Fruit fly (Drosophila melanogaster) whole organism, embryonic: ENCODE results near the gene Rpt6.

Experiments used
- B-H1 ChIP-seq: fragments of 200-800 bp; sonication (Bioruptor generic); IDR thresholded peaks from 3 replicates; pipeline ENCODE4 v1.3.6; 2022; ENCODE audit warnings: missing biosample characterization, missing genetic modification characterization
- BEAF-32 ChIP-seq: fragments of 200-800 bp; sonication (Bioruptor generic); optimal IDR thresholded peaks from 3 replicates; lab custom pipeline; 2017; ENCODE audit warnings: missing biosample characterization, missing genetic modification characterization, mild to moderate bottlenecking, moderate library complexity, missing genetic modification reagents
- CG10543 ChIP-seq: fragments of 200-800 bp; sonication (Bioruptor generic); optimal IDR thresholded peaks from 3 replicates; lab custom pipeline; 2017; ENCODE audit warnings: missing biosample characterization, mild to moderate bottlenecking, missing genetic modification characterization, moderate library complexity
- CG12104 ChIP-seq: fragments of 200-800 bp; sonication (Bioruptor generic); optimal IDR thresholded peaks from 3 replicates; lab custom pipeline; 2016; ENCODE audit warnings: missing biosample characterization, missing genetic modification characterization
- CG15073 ChIP-seq: fragments of 200-800 bp; sonication (Bioruptor generic); optimal IDR thresholded peaks from 2 replicates; lab custom pipeline; 2016; ENCODE audit warnings: missing biosample characterization, missing genetic modification characterization
- CG1602 ChIP-seq: fragments of 200-800 bp; sonication (Bioruptor generic); optimal IDR thresholded peaks from 3 replicates; lab custom pipeline; 2016; ENCODE audit warnings: missing biosample characterization, missing genetic modification characterization
- CG16813 ChIP-seq: fragments of 200-800 bp; sonication (Bioruptor generic); IDR thresholded peaks from 3 replicates; pipeline ENCODE4 v1.3.6; 2022; ENCODE audit warnings: missing biosample characterization, missing genetic modification characterization; ENCODE audit not compliant: partially characterized antibody
- CG17829 ChIP-seq: fragments of 200-800 bp; optimal IDR thresholded peaks from 2 replicates; lab custom pipeline; 2019; ENCODE audit warnings: missing biosample characterization, mild to moderate bottlenecking, missing genetic modification characterization, moderate library complexity
- CG2116 ChIP-seq: fragments of 200-800 bp; sonication (Bioruptor generic); optimal IDR thresholded peaks from 3 replicates; lab custom pipeline; 2018; ENCODE audit warnings: missing biosample characterization, mild to moderate bottlenecking, missing genetic modification characterization
- CG3995 ChIP-seq: fragments of 200-800 bp; sonication (Bioruptor generic); optimal IDR thresholded peaks from 3 replicates; lab custom pipeline; 2016; ENCODE audit warnings: missing biosample characterization, missing genetic modification characterization
- CG5245 ChIP-seq: fragments of 200-800 bp; sonication (Bioruptor generic); optimal IDR thresholded peaks from 3 replicates; lab custom pipeline; 2016; ENCODE audit warnings: missing biosample characterization, missing genetic modification characterization
- CG7786 ChIP-seq: fragments of 200-800 bp; sonication (Bioruptor generic); optimal IDR thresholded peaks from 2 replicates; lab custom pipeline; 2016; ENCODE audit warnings: missing biosample characterization, missing genetic modification characterization
- CG7963 ChIP-seq: fragments of 200-800 bp; sonication (Bioruptor generic); IDR thresholded peaks from 3 replicates; pipeline ENCODE4 v1.3.6; 2022; ENCODE audit warnings: missing biosample characterization, missing genetic modification characterization; ENCODE audit not compliant: partially characterized antibody
- CG8089 ChIP-seq: fragments of 200-800 bp; sonication (Bioruptor generic); optimal IDR thresholded peaks from 3 replicates; lab custom pipeline; 2016; ENCODE audit warnings: missing biosample characterization, missing genetic modification characterization
- CG9215 ChIP-seq: fragments of 200-800 bp; sonication (Bioruptor generic); IDR thresholded peaks from 2 replicates; pipeline ENCODE4 v1.3.6; 2022; ENCODE audit warnings: missing biosample characterization, missing genetic modification characterization
- CG9609 ChIP-seq: fragments of 200-800 bp; sonication (Bioruptor generic); optimal IDR thresholded peaks from 3 replicates; lab custom pipeline; 2016; ENCODE audit warnings: missing biosample characterization, missing genetic modification characterization
- Dbx ChIP-seq: fragments of 200-800 bp; sonication (Bioruptor generic); IDR thresholded peaks from 3 replicates; pipeline ENCODE4 v1.3.6; 2022; ENCODE audit warnings: missing biosample characterization, missing genetic modification characterization
- Gug ChIP-seq: fragments of 200-800 bp; sonication (Bioruptor generic); IDR thresholded peaks from 4 replicates; pipeline ENCODE4 v1.3.6; 2022; ENCODE audit warnings: missing biosample characterization, missing genetic modification characterization
- HmgZ ChIP-seq: fragments of 200-800 bp; sonication (Bioruptor generic); optimal IDR thresholded peaks from 2 replicates; lab custom pipeline; 2018; ENCODE audit warnings: missing biosample characterization, mild to moderate bottlenecking, missing genetic modification characterization
- Hr51 ChIP-seq, 2 experiments: fragments of 200-800 bp; sonication (Bioruptor generic); optimal IDR thresholded peaks; 2 replicates in 1 of 2; 3 replicates in 1 of 2; lab custom pipeline; 2016 to 2018; ENCODE audit warnings: missing biosample characterization in 2 of 2, missing genetic modification characterization in 2 of 2, mild to moderate bottlenecking in 1 of 2, moderate library complexity in 1 of 2
- Hr78 ChIP-seq, 2 experiments: fragments of 200-800 bp in 1 of 2; fragments of >200 bp in 1 of 2; sonication (Bioruptor generic) in 1 of 2; optimal IDR thresholded peaks; 2 replicates each; lab custom pipeline; 2017 to 2019; ENCODE audit warnings: missing biosample characterization in 2 of 2, missing genetic modification characterization in 2 of 2, mild to moderate bottlenecking in 1 of 2, moderate library complexity in 1 of 2
- Mad ChIP-seq: fragments of 200-800 bp; sonication (Bioruptor generic); optimal IDR thresholded peaks from 2 replicates; lab custom pipeline; 2016; ENCODE audit warnings: missing biosample characterization, missing genetic modification characterization
- Mes4 ChIP-seq: fragments of 200-800 bp; sonication (Bioruptor generic); optimal IDR thresholded peaks from 2 replicates; lab custom pipeline; 2016; ENCODE audit warnings: missing biosample characterization, missing genetic modification characterization
- Rfx ChIP-seq: fragments of 200-800 bp; sonication (Bioruptor generic); IDR thresholded peaks from 2 replicates; pipeline ENCODE4 v1.3.6; 2022; ENCODE audit warnings: missing biosample characterization, missing genetic modification characterization
- Rx ChIP-seq: fragments of 200-800 bp; sonication (Bioruptor generic); IDR thresholded peaks from 2 replicates; pipeline ENCODE4 v1.3.6; 2022; ENCODE audit warnings: missing biosample characterization, missing genetic modification characterization
- Ssrp ChIP-seq: fragments of 200-800 bp; sonication (Bioruptor generic); optimal IDR thresholded peaks from 2 replicates; lab custom pipeline; 2018; ENCODE audit warnings: missing biosample characterization, mild to moderate bottlenecking, missing genetic modification characterization, moderate library complexity
- Tbp ChIP-seq: fragments of >200 bp; optimal IDR thresholded peaks from 2 replicates; lab custom pipeline; 2018; ENCODE audit warnings: missing biosample characterization, missing genetic modification characterization
- YL-1 ChIP-seq: fragments of 200-800 bp; sonication (Bioruptor generic); optimal IDR thresholded peaks from 3 replicates; lab custom pipeline; 2017; ENCODE audit warnings: missing biosample characterization, mild to moderate bottlenecking, missing genetic modification characterization
- ab ChIP-seq: fragments of 200-800 bp; sonication (Bioruptor generic); optimal IDR thresholded peaks from 2 replicates; lab custom pipeline; 2016; ENCODE audit warnings: missing biosample characterization, missing genetic modification characterization
- ap ChIP-seq: fragments of 200-800 bp; sonication (Bioruptor generic); IDR thresholded peaks from 2 replicates; pipeline ENCODE4 v1.3.6; 2022; ENCODE audit warnings: missing biosample characterization, missing genetic modification characterization
- bab2 ChIP-seq: fragments of 200-800 bp; sonication (Bioruptor generic); optimal IDR thresholded peaks from 2 replicates; lab custom pipeline; 2016; ENCODE audit warnings: missing biosample characterization, missing genetic modification characterization
- bbx ChIP-seq: fragments of 200-800 bp; sonication (Bioruptor generic); IDR thresholded peaks from 2 replicates; pipeline ENCODE4 v1.3.6; 2022; ENCODE audit warnings: missing biosample characterization, missing genetic modification characterization; ENCODE audit not compliant: partially characterized antibody
- caup ChIP-seq: fragments of 200-800 bp; sonication (Bioruptor generic); optimal IDR thresholded peaks from 3 replicates; lab custom pipeline; 2017; ENCODE audit warnings: missing biosample characterization, mild to moderate bottlenecking, missing genetic modification characterization, moderate library complexity; ENCODE audit not compliant: severe bottlenecking
- dan ChIP-seq: fragments of 200-800 bp; sonication (Bioruptor generic); IDR thresholded peaks from 2 replicates; pipeline ENCODE4 v1.3.6; 2022; ENCODE audit warnings: missing biosample characterization, missing genetic modification characterization
- en ChIP-seq: fragments of 200-800 bp; sonication (Bioruptor generic); optimal IDR thresholded peaks from 2 replicates; lab custom pipeline; 2016; ENCODE audit warnings: missing biosample characterization, missing genetic modification characterization
- exex ChIP-seq: fragments of 200-800 bp; sonication (Bioruptor generic); optimal IDR thresholded peaks from 4 replicates; lab custom pipeline; 2018; ENCODE audit warnings: missing biosample characterization, mild to moderate bottlenecking, missing genetic modification characterization, moderate library complexity
- h ChIP-seq: fragments of >200 bp; optimal IDR thresholded peaks from 2 replicates; lab custom pipeline; 2017
- ham ChIP-seq: fragments of 200-800 bp; sonication (Bioruptor generic); IDR thresholded peaks from 2 replicates; pipeline ENCODE4 v1.3.6; 2022; ENCODE audit warnings: missing biosample characterization, missing genetic modification characterization
- hth ChIP-seq: fragments of >200 bp; optimal IDR thresholded peaks from 2 replicates; lab custom pipeline; 2017; ENCODE audit warnings: inconsistent platforms
- lilli ChIP-seq: fragments of 200-800 bp; sonication (Bioruptor generic); optimal IDR thresholded peaks from 3 replicates; lab custom pipeline; 2016; ENCODE audit warnings: missing biosample characterization, missing genetic modification characterization
- luna ChIP-seq: fragments of 200-800 bp; sonication (Bioruptor generic); optimal IDR thresholded peaks from 2 replicates; lab custom pipeline; 2016; ENCODE audit warnings: missing biosample characterization, missing genetic modification characterization
- mam ChIP-seq: fragments of 200-800 bp; sonication (Bioruptor generic); optimal IDR thresholded peaks from 3 replicates; lab custom pipeline; 2016; ENCODE audit warnings: missing biosample characterization, missing genetic modification characterization
- pb ChIP-seq: fragments of 200-800 bp; sonication (Bioruptor generic); optimal IDR thresholded peaks from 3 replicates; lab custom pipeline; 2016; ENCODE audit warnings: missing biosample characterization, missing genetic modification characterization
- rib ChIP-seq: fragments of 200-800 bp; sonication (Bioruptor generic); IDR thresholded peaks from 2 replicates; pipeline ENCODE4 v1.3.6; 2022; ENCODE audit warnings: missing biosample characterization, missing genetic modification characterization
- ro ChIP-seq: fragments of 200-800 bp; sonication (Bioruptor generic); IDR thresholded peaks from 2 replicates; pipeline ENCODE4 v1.3.6; 2022; ENCODE audit warnings: missing biosample characterization, missing genetic modification characterization
- sc ChIP-seq, 3 experiments: fragments of >200 bp in 2 of 3; fragments of 200-800 bp in 1 of 3; sonication (Bioruptor generic) in 1 of 3; optimal IDR thresholded peaks; 2 replicates in 2 of 3; 3 replicates in 1 of 3; lab custom pipeline; 2017; ENCODE audit warnings: mild to moderate bottlenecking in 1 of 3, missing biosample characterization in 1 of 3, missing genetic modification characterization in 1 of 3, missing genetic modification reagents in 1 of 3
- slbo ChIP-seq: fragments of 200-800 bp; sonication (Bioruptor generic); IDR thresholded peaks from 2 replicates; pipeline ENCODE4 v1.3.6; 2022; ENCODE audit warnings: missing biosample characterization, missing genetic modification characterization
- sr ChIP-seq: fragments of 200-800 bp; sonication (Bioruptor generic); IDR thresholded peaks from 3 replicates; pipeline ENCODE4 v1.3.6; 2022; ENCODE audit warnings: missing biosample characterization, missing genetic modification characterization
- tin ChIP-seq: fragments of 200-800 bp; sonication (Bioruptor generic); optimal IDR thresholded peaks from 3 replicates; lab custom pipeline; 2016; ENCODE audit warnings: missing biosample characterization, missing genetic modification characterization
- vfl ChIP-seq: fragments of 200-800 bp; sonication (Bioruptor generic); optimal IDR thresholded peaks from 2 replicates; lab custom pipeline; 2016; ENCODE audit warnings: missing biosample characterization, missing genetic modification characterization
- zen ChIP-seq: fragments of 200-800 bp; sonication (Bioruptor generic); optimal IDR thresholded peaks from 3 replicates; lab custom pipeline; 2018; ENCODE audit warnings: missing biosample characterization, mild to moderate bottlenecking, missing genetic modification characterization, moderate library complexity

Gene Rpt6

DNA sequence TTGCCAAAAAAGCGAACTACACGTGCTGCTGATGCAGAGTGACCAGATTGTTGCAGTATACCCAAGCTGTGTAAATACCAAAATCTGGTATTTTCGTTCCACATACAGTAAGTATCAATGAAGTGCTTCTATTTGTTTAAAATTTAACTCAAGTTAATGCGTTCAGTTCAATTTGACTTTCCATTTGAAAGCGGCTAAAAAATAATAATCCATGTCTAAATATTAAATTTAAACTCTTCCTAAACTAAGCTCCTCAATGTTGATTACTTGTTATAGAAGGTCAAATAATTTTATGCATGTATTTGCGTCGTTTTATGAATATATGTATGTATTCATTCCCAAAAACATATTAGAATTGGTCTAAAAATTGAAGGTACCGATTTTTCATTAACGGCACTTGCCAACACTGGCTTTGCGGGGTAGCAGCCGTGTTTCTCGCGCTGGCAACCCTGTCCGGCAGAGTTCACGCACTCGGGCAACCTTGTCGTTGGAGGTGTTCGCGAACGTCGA lies 34.0 kb downstream of the Rpt6 start, which contains the start of the genes peng and sol (continued):
- TF ChIP-seq sc (optimal IDR thresholded peaks at IDR 0.05; lab: Kevin White, UChicago) (no peak), sc (GFP tag; optimal IDR thresholded peaks at IDR 0.05; lab: Kevin White, UChicago) (no peak), luna (GFP tag; lab: Kevin White, UChicago) (peak; percentile 32), Rfx (GFP tag; lab: Robert Waterston, UW) (peak; percentile 71), caup (peak; percentile 56), Mes4 (GFP tag; lab: Kevin White, UChicago) (peak; percentile 36), vfl (GFP tag; lab: Kevin White, UChicago) (peak; percentile 36), CG8089 (GFP tag; lab: Kevin White, UChicago) (peak; percentile 31), dan (GFP tag; lab: Robert Waterston, UW) (no peak), CG7786 (GFP tag; lab: Kevin White, UChicago) (peak; percentile 72), Ssrp (tag; lab: Kevin White, UChicago) (peak; percentile 59), CG2116 (GFP tag; lab: Kevin White, UChicago) (peak; percentile 61), CG1602 (peak; percentile 77), sr (GFP tag; lab: Robert Waterston, UW) (no peak), CG9609 (peak; percentile 57), HmgZ (tag; lab: Kevin White, UChicago) (peak; percentile 31), tin (GFP tag; lab: Kevin White, UChicago) (peak; percentile 59), Tbp (GFP tag; lab: Kevin White, UChicago) (no peak), CG7963 (GFP tag; lab: Robert Waterston, UW) (no peak), Hr51 (GFP tag; optimal IDR thresholded peaks at IDR 0.05; lab: Kevin White, UChicago) (peak; percentile 16 to 74), Gug (GFP tag; lab: Robert Waterston, UW) (0 out of 4 replicates have a peak, but pooled peaks have one; percentile 22), pb (GFP tag; lab: Kevin White, UChicago) (no peak), bab2 (GFP tag; lab: Kevin White, UChicago) (peak; percentile 78), exex (tag; lab: Kevin White, UChicago) (no peak), Mad (GFP tag; lab: Kevin White, UChicago) (peak; percentile 76), h (lab: Kevin White, UChicago) (no peak), Rx (GFP tag; lab: Robert Waterston, UW) (peak; percentile 22; the same call in 1 of the 2 replicates), CG12104 (GFP tag; lab: Kevin White, UChicago) (peak; percentile 73), YL-1 (GFP tag; lab: Kevin White, UChicago) (peak; percentile 37), BEAF-32 (GFP tag; lab: Kevin White, UChicago) (peak; percentile 44), CG10543 (peak; percentile 38), ap (no peak), CG15073 (no peak), B-H1 (peak; percentile 46), lilli (GFP tag; lab: Kevin White, UChicago) (peak; percentile 87), CG3995 (GFP tag; lab: Kevin White, UChicago) (peak; percentile 6), Dbx (no peak), en (peak; percentile 38), CG9215 (GFP tag; lab: Robert Waterston, UW) (peak; percentile 57), rib (GFP tag; lab: Robert Waterston, UW) (peak; percentile 42; the same call in 1 of the 2 replicates), ro (no peak), zen (tag; lab: Kevin White, UChicago) (peak; percentile 40), ham (GFP tag; lab: Robert Waterston, UW) (no peak), Hr78 (GFP tag; optimal IDR thresholded peaks at IDR 0.05; lab: Kevin White, UChicago) (no peak), hth (lab: Kevin White, UChicago) (no peak), ab (peak; percentile 15), CG17829 (tag; lab: Kevin White, UChicago) (peak; percentile 54), CG5245 (GFP tag; lab: Kevin White, UChicago) (peak; percentile 60), slbo (GFP tag; lab: Robert Waterston, UW) (peak; percentile 76), mam (GFP tag; lab: Kevin White, UChicago) (peak; percentile 85), bbx (0 out of 2 replicates have a peak, but pooled peaks have one; percentile 49), CG16813 (GFP tag; lab: Robert Waterston, UW) (no peak)
